Worm (Caenorhabditis elegans) whole organism, mixed stage, embryonic: ENCODE results near the gene F54F7.14.

Source experiments
- bed-3 ChIP-seq: fragments of 200-800 bp; sonication (Bioruptor generic); optimal IDR thresholded peaks from 3 replicates; lab custom pipeline; 2018; ENCODE audit warnings: mild to moderate bottlenecking, missing genetic modification characterization, moderate library complexity, missing compliant biosample characterization
- blmp-1 ChIP-seq: fragments of 150-350 bp; optimal IDR thresholded peaks from 2 replicates; lab custom pipeline; 2014; ENCODE audit warnings: missing biosample characterization, missing genetic modification characterization
- ceh-39 ChIP-seq: fragments of 150-350 bp; optimal IDR thresholded peaks from 2 replicates; lab custom pipeline; 2014; ENCODE audit warnings: missing biosample characterization, missing genetic modification characterization
- ceh-43 ChIP-seq: fragments of 200-800 bp; sonication (Bioruptor generic); optimal IDR thresholded peaks from 2 replicates; lab custom pipeline; 2018; ENCODE audit warnings: mild to moderate bottlenecking, missing genetic modification characterization, moderate library complexity, missing compliant biosample characterization
- ces-1 ChIP-seq: fragments of 150-350 bp; optimal IDR thresholded peaks from 2 replicates; lab custom pipeline; 2014; ENCODE audit warnings: missing biosample characterization, missing genetic modification reagents, missing genetic modification characterization
- cnd-1 ChIP-seq: fragments of 200-800 bp; sonication (Bioruptor generic); optimal IDR thresholded peaks from 2 replicates; lab custom pipeline; 2018; ENCODE audit warnings: mild to moderate bottlenecking, missing genetic modification characterization, missing compliant biosample characterization
- drap-1 ChIP-seq: fragments of 200-800 bp; sonication (Bioruptor generic); optimal IDR thresholded peaks from 3 replicates; lab custom pipeline; 2018; ENCODE audit warnings: mild to moderate bottlenecking, missing genetic modification characterization, missing compliant biosample characterization
- elt-1 ChIP-seq: sonication (generic microtip); optimal IDR thresholded peaks from 2 replicates; lab custom pipeline; 2017; ENCODE audit warnings: missing genetic modification characterization, mild to moderate bottlenecking, missing compliant biosample characterization, antibody characterized with exemption, moderate library complexity, borderline replicate concordance; ENCODE audit not compliant: insufficient read depth
- elt-3 ChIP-seq: fragments of 150-350 bp; optimal IDR thresholded peaks from 2 replicates; lab custom pipeline; 2014; ENCODE audit warnings: missing biosample characterization, missing genetic modification characterization
- flh-1 ChIP-seq: fragments of 200-800 bp; sonication (Bioruptor generic); optimal IDR thresholded peaks from 2 replicates; lab custom pipeline; 2018; ENCODE audit warnings: mild to moderate bottlenecking, missing genetic modification characterization, moderate library complexity, missing compliant biosample characterization
- ham-2 ChIP-seq: fragments of 200-800 bp; sonication (Bioruptor generic); optimal IDR thresholded peaks from 2 replicates; lab custom pipeline; 2018; ENCODE audit warnings: mild to moderate bottlenecking, missing genetic modification characterization, missing compliant biosample characterization
- hlh-1 ChIP-seq: fragments of 150-350 bp; optimal IDR thresholded peaks from 2 replicates; lab custom pipeline; 2014; ENCODE audit warnings: missing biosample characterization, missing genetic modification reagents, missing genetic modification characterization
- lin-13 ChIP-seq: fragments of 150-350 bp; optimal IDR thresholded peaks from 2 replicates; lab custom pipeline; 2014; ENCODE audit warnings: missing biosample characterization, missing genetic modification characterization
- lin-32 ChIP-seq: fragments of 200-800 bp; sonication (Bioruptor generic); optimal IDR thresholded peaks from 2 replicates; lab custom pipeline; 2018; ENCODE audit warnings: mild to moderate bottlenecking, missing genetic modification characterization, missing compliant biosample characterization
- mab-5 ChIP-seq: fragments of 150-350 bp; optimal IDR thresholded peaks from 2 replicates; lab custom pipeline; 2014; ENCODE audit warnings: missing biosample characterization, missing genetic modification characterization
- mep-1 ChIP-seq: fragments of 150-350 bp; optimal IDR thresholded peaks from 2 replicates; lab custom pipeline; 2017; ENCODE audit warnings: missing biosample characterization, missing genetic modification reagents, missing genetic modification characterization, inconsistent platforms
- mls-2 ChIP-seq: sonication (generic microtip); optimal IDR thresholded peaks from 2 replicates; lab custom pipeline; 2016; ENCODE audit warnings: mild to moderate bottlenecking, missing genetic modification characterization, moderate library complexity, missing compliant biosample characterization
- nhr-12 ChIP-seq: fragments of 150-350 bp; optimal IDR thresholded peaks from 2 replicates; lab custom pipeline; 2014; ENCODE audit warnings: missing biosample characterization, missing genetic modification characterization
- nhr-2 ChIP-seq: fragments of 150-350 bp; optimal IDR thresholded peaks from 2 replicates; lab custom pipeline; 2014; ENCODE audit warnings: missing biosample characterization, missing genetic modification characterization
- nhr-237 ChIP-seq: fragments of 150-350 bp; optimal IDR thresholded peaks from 2 replicates; lab custom pipeline; 2014; ENCODE audit warnings: missing biosample characterization, missing genetic modification characterization
- nhr-28 ChIP-seq: fragments of 150-350 bp; optimal IDR thresholded peaks from 2 replicates; lab custom pipeline; 2014; ENCODE audit warnings: missing biosample characterization, missing genetic modification characterization
- nhr-76 ChIP-seq: sonication (generic microtip); optimal IDR thresholded peaks from 2 replicates; lab custom pipeline; 2017; ENCODE audit warnings: missing biosample characterization, missing genetic modification characterization
- pha-4 ChIP-seq: fragments of 150-350 bp; optimal IDR thresholded peaks from 2 replicates; lab custom pipeline; 2018; ENCODE audit warnings: missing biosample characterization, missing genetic modification reagents, missing genetic modification characterization
- sem-2 ChIP-seq: fragments of 200-800 bp; sonication (Bioruptor generic); optimal IDR thresholded peaks from 2 replicates; lab custom pipeline; 2018; ENCODE audit warnings: mild to moderate bottlenecking, missing genetic modification characterization, missing compliant biosample characterization
- snpc-4 ChIP-seq: fragments of 150-350 bp; optimal IDR thresholded peaks from 2 replicates; lab custom pipeline; 2014; ENCODE audit warnings: missing biosample characterization, missing genetic modification characterization
- sptf-1 ChIP-seq: sonication (generic microtip); optimal IDR thresholded peaks from 2 replicates; lab custom pipeline; 2017; ENCODE audit warnings: mild to moderate bottlenecking, missing genetic modification characterization, moderate library complexity, missing compliant biosample characterization
- tbx-8 ChIP-seq: fragments of 200-800 bp; sonication (Bioruptor generic); optimal IDR thresholded peaks from 2 replicates; lab custom pipeline; 2018; ENCODE audit warnings: mild to moderate bottlenecking, missing genetic modification characterization, moderate library complexity, missing compliant biosample characterization
- unc-120 ChIP-seq: sonication (generic microtip); optimal IDR thresholded peaks from 2 replicates; lab custom pipeline; 2017; ENCODE audit warnings: missing genetic modification characterization, missing compliant biosample characterization; ENCODE audit not compliant: poor library complexity, severe bottlenecking
- unc-39 ChIP-seq: fragments of 150-350 bp; optimal IDR thresholded peaks from 2 replicates; lab custom pipeline; 2014; ENCODE audit warnings: missing biosample characterization, missing genetic modification characterization
- unc-62 ChIP-seq: fragments of 150-350 bp; optimal IDR thresholded peaks from 2 replicates; lab custom pipeline; 2014; ENCODE audit warnings: missing biosample characterization, missing genetic modification reagents, missing genetic modification characterization
- zip-8 ChIP-seq: fragments of 150-350 bp; optimal IDR thresholded peaks from 2 replicates; lab custom pipeline; 2014; ENCODE audit warnings: missing biosample characterization, missing genetic modification characterization
- ztf-11 ChIP-seq: fragments of 150-350 bp; optimal IDR thresholded peaks from 2 replicates; lab custom pipeline; 2014; ENCODE audit warnings: missing biosample characterization, missing genetic modification characterization

Gene F54F7.14

DNA sequence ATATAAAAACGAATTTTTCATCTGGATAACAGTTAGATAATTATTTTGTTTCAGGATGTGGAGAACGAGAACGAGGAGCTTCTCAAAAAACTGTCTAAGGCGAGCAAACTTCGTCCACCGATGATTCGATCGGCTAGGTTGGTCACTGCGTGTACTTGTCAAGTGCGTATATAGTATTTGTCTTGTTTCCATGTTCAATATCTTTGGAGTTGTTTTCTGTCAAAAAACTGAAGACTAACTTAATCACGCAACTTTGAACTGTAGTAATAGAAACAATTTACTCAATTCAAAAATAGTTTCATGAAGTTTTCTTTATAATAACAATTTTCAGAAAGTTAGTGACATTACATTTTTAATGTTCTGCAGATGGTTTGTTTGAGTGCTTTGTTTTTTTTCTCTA is 22.0 kb upstream of the F54F7.14 start:
- TF ChIP-seq lin-13 (tag; lab: Kevin White, UChicago) = no peak
- TF ChIP-seq nhr-237 = no peak
- no peak for TF ChIP-seq ceh-39 (tag; lab: Kevin White, UChicago)
- TF ChIP-seq nhr-28 (tag; lab: Kevin White, UChicago) = no peak
- no peak for TF ChIP-seq cnd-1 (tag; lab: Kevin White, UChicago)
- TF ChIP-seq nhr-2 = no peak
- TF ChIP-seq ztf-11 (tag; lab: Kevin White, UChicago) = no peak
- TF ChIP-seq lin-32 (GFP tag; lab: Kevin White, UChicago) = no peak
- TF ChIP-seq mls-2 (tag; lab: Kevin White, UChicago) = no peak
- no peak for TF ChIP-seq flh-1 (GFP tag; lab: Kevin White, UChicago)
- TF ChIP-seq unc-39 (tag; lab: Kevin White, UChicago) = no peak
- TF ChIP-seq nhr-12 = no peak
- TF ChIP-seq ces-1 (GFP tag; lab: Kevin White, UChicago) = no peak
- no peak for TF ChIP-seq zip-8 (tag; lab: Kevin White, UChicago)

ce11 chrX:11837378-11837777 is 13.3 kb upstream of the F54F7.14 start, which contains the start of gene taf-7.1:
taf-7.1 (minus strand) TSS chrX:11837478.
- TF ChIP-seq lin-13 (tag; lab: Kevin White, UChicago) (no peak), zip-8 (tag; lab: Kevin White, UChicago) (no peak), elt-1 (tag; lab: Kevin White, UChicago) (no peak), tbx-8 (no peak), drap-1 (GFP tag; lab: Kevin White, UChicago) (no peak), sptf-1 (tag; lab: Kevin White, UChicago) (no peak), nhr-12 (no peak), mep-1 (tag; lab: Kevin White, UChicago) (no peak), blmp-1 (tag; lab: Kevin White, UChicago) (no peak), unc-39 (tag; lab: Kevin White, UChicago) (no peak), unc-62 (GFP tag; lab: Kevin White, UChicago) (no peak), hlh-1 (tag; lab: Kevin White, UChicago) (no peak), flh-1 (GFP tag; lab: Kevin White, UChicago) (no peak), ham-2 (GFP tag; lab: Kevin White, UChicago) (no peak), mab-5 (tag; lab: Kevin White, UChicago) (no peak)

ce11 chrX:11843363-11843762 is 7.3 kb upstream of the F54F7.14 start, which contains the start of gene F54F7.2:
F54F7.2 (plus strand) TSS chrX:11843663.
- no peak for TF ChIP-seq tbx-8
- no peak for TF ChIP-seq pha-4 (tag; lab: Kevin White, UChicago)
- TF ChIP-seq mab-5 (tag; lab: Kevin White, UChicago) = no peak
- no peak for TF ChIP-seq ces-1 (GFP tag; lab: Kevin White, UChicago)
- TF ChIP-seq lin-32 (GFP tag; lab: Kevin White, UChicago) = no peak
- TF ChIP-seq nhr-12 = no peak
- no peak for TF ChIP-seq elt-1 (tag; lab: Kevin White, UChicago)
- no peak for TF ChIP-seq mls-2 (tag; lab: Kevin White, UChicago)
- TF ChIP-seq nhr-76 = no peak
- no peak for TF ChIP-seq sptf-1 (tag; lab: Kevin White, UChicago)
- no peak for TF ChIP-seq bed-3 (GFP tag; lab: Kevin White, UChicago)
- no peak for TF ChIP-seq snpc-4 (tag; lab: Kevin White, UChicago)
- no peak for TF ChIP-seq mep-1 (tag; lab: Kevin White, UChicago)
- TF ChIP-seq unc-39 (tag; lab: Kevin White, UChicago) = no peak
- TF ChIP-seq elt-3 = no peak
- no peak for TF ChIP-seq unc-120 (tag; lab: Kevin White, UChicago)
- TF ChIP-seq ceh-43 (GFP tag; lab: Kevin White, UChicago) = no peak

- TF ChIP-seq nhr-237 = no peak
- no peak for TF ChIP-seq hlh-1 (tag; lab: Kevin White, UChicago)
- no peak for TF ChIP-seq lin-32 (GFP tag; lab: Kevin White, UChicago)
- no peak for TF ChIP-seq ceh-43 (GFP tag; lab: Kevin White, UChicago)
- no peak for TF ChIP-seq unc-120 (tag; lab: Kevin White, UChicago)
- TF ChIP-seq flh-1 (GFP tag; lab: Kevin White, UChicago) = no peak
- no peak for TF ChIP-seq sem-2 (GFP tag; lab: Kevin White, UChicago)
- TF ChIP-seq ceh-39 (tag; lab: Kevin White, UChicago) = no peak
- TF ChIP-seq mep-1 (tag; lab: Kevin White, UChicago) = no peak
- TF ChIP-seq nhr-76 = no peak
- TF ChIP-seq bed-3 (GFP tag; lab: Kevin White, UChicago) = no peak
- TF ChIP-seq mab-5 (tag; lab: Kevin White, UChicago) = no peak
- no peak for TF ChIP-seq mls-2 (tag; lab: Kevin White, UChicago)
- TF ChIP-seq tbx-8 = no peak
- TF ChIP-seq elt-3 = no peak
- no peak for TF ChIP-seq nhr-28 (tag; lab: Kevin White, UChicago)
- no peak for TF ChIP-seq unc-39 (tag; lab: Kevin White, UChicago)
Observed at ce11 chrX:11848618-11849017, 2.1 kb upstream of the F54F7.14 start, which contains the start of gene F54F7.9. F54F7.9 (minus strand) TSS chrX:11848718.
